Worm (Caenorhabditis elegans) whole organism, L4 larva: Measurements from ENCODE around the gene F39B3.3.

Experiments used
- F26F4.8 ChIP-seq: fragments of 200-800 bp; sonication (Bioruptor generic); conservative IDR thresholded peaks from 2 replicates; pipeline ENCODE4 v1.3.6; 2022; ENCODE audit warnings: missing genetic modification characterization, missing compliant biosample characterization
- F49E8.2 ChIP-seq: sonication (generic microtip); optimal IDR thresholded peaks from 2 replicates; lab custom pipeline; 2016; ENCODE audit warnings: missing compliant biosample characterization, mild to moderate bottlenecking, missing genetic modification characterization, borderline replicate concordance
- dmd-8 ChIP-seq: fragments of 200-800 bp; sonication (Bioruptor generic); IDR thresholded peaks from 2 replicates; pipeline ENCODE4 v1.3.6; 2022; ENCODE audit warnings: missing genetic modification characterization, missing compliant biosample characterization
- lin-13 ChIP-seq: fragments of 150-350 bp; optimal IDR thresholded peaks from 2 replicates; lab custom pipeline; 2014; ENCODE audit warnings: missing biosample characterization, missing genetic modification reagents, missing genetic modification characterization
- lin-39 ChIP-seq: fragments of 150-350 bp; optimal IDR thresholded peaks from 2 replicates; lab custom pipeline; 2014; ENCODE audit warnings: missing biosample characterization, missing genetic modification reagents, missing genetic modification characterization
- lsy-2 ChIP-seq, 2 experiments: fragments of 150-350 bp in 1 of 2; sonication (generic microtip) in 1 of 2; optimal IDR thresholded peaks; 2 replicates each; lab custom pipeline; 2014 to 2017; ENCODE audit warnings: missing biosample characterization in 2 of 2, missing genetic modification characterization in 2 of 2
- mdl-1 ChIP-seq, 2 experiments: fragments of 150-350 bp in 1 of 2; sonication (generic microtip) in 1 of 2; optimal IDR thresholded peaks; 2 replicates each; lab custom pipeline; 2014 to 2017; ENCODE audit warnings: missing biosample characterization in 2 of 2, missing genetic modification characterization in 2 of 2
- nhr-11 ChIP-seq: fragments of 150-350 bp; optimal IDR thresholded peaks from 2 replicates; lab custom pipeline; 2014; ENCODE audit warnings: missing biosample characterization, missing genetic modification characterization
- nhr-28 ChIP-seq: fragments of 150-350 bp; optimal IDR thresholded peaks from 2 replicates; lab custom pipeline; 2014; ENCODE audit warnings: missing biosample characterization, missing genetic modification characterization
- nhr-76 ChIP-seq: fragments of 150-350 bp; optimal IDR thresholded peaks from 2 replicates; lab custom pipeline; 2014; ENCODE audit warnings: missing biosample characterization, missing genetic modification characterization
- pha-4 ChIP-seq, 2 experiments: fragments of 150-350 bp in 1 of 2; fragments of 200-800 bp in 1 of 2; sonication (Bioruptor generic) in 1 of 2; IDR thresholded peaks in 1 of 2; optimal IDR thresholded peaks in 1 of 2; 2 replicates each; pipeline versions ENCODE4 v1.3.6 to Lab custom; 2014 to 2022; ENCODE audit warnings: missing genetic modification characterization in 2 of 2, missing genetic modification reagents in 2 of 2, missing biosample characterization in 1 of 2, missing compliant biosample characterization in 1 of 2
- pqm-1 ChIP-seq: sonication (generic microtip); optimal IDR thresholded peaks from 2 replicates; lab custom pipeline; 2017; ENCODE audit warnings: missing biosample characterization, missing genetic modification characterization
- skn-1 ChIP-seq: fragments of 150-350 bp; optimal IDR thresholded peaks from 2 replicates; lab custom pipeline; 2014; ENCODE audit warnings: missing biosample characterization, missing genetic modification characterization
- unc-39 ChIP-seq: sonication (generic microtip); optimal IDR thresholded peaks from 2 replicates; lab custom pipeline; 2017; ENCODE audit warnings: missing biosample characterization, missing genetic modification characterization

DNA sequence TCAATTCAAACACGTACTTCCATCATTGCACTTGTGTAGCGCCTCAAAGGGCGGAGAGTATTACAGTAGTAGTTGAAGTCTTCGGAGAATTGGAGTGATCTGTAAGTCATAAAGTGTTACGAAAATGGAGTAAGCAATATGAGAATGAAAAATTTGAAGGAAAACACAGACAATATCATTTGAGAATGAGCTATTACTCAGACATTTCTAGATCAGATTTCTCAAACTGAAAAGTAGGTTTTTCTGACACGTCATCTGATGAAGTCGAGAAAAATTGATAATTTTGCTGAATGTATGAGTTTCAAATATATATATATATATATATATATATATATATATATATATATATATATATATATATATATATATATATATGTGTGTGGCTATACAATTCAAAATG is 868 bp upstream of the F39B3.3 start, which contains the start of gene frpr-7:
- TF ChIP-seq skn-1 (tag; lab: Kevin White, UChicago) = no peak
- TF ChIP-seq unc-39 (tag; lab: Kevin White, UChicago) = no peak
- TF ChIP-seq lin-39 = no peak
- TF ChIP-seq lin-13 = no peak
- no peak for TF ChIP-seq nhr-11 (tag; lab: Kevin White, UChicago)
- TF ChIP-seq F49E8.2 (tag; lab: Kevin White, UChicago) = no peak
- TF ChIP-seq pqm-1 (tag; lab: Kevin White, UChicago) = no peak
- no peak for TF ChIP-seq dmd-8 (GFP tag; lab: Robert Waterston, UW)
- TF ChIP-seq nhr-76 (tag; lab: Kevin White, UChicago) = no peak
- TF ChIP-seq pha-4 (GFP tag; IDR thresholded peaks at IDR 0.05; lab: Robert Waterston, UW) = no peak
- TF ChIP-seq pha-4 (tag; optimal IDR thresholded peaks at IDR 0.05; lab: Kevin White, UChicago) = no peak
- TF ChIP-seq lsy-2 (tag; optimal IDR thresholded peaks at IDR 0.05; lab: Kevin White, UChicago) = no peak
- TF ChIP-seq mdl-1 (tag; optimal IDR thresholded peaks at IDR 0.05; lab: Kevin White, UChicago) = no peak
- no peak for TF ChIP-seq nhr-28
- no peak for TF ChIP-seq F26F4.8 (GFP tag; lab: Robert Waterston, UW)
